Fruit fly (Drosophila melanogaster): Measurements from ENCODE around the gene CG16989.

Gene CG16989

dm6 chrX:792923-793322 lies at the start of gene CG16989:
CG16989 (plus strand) TSS chrX:793147.
- TF ChIP-seq scrt (GFP tag; optimal IDR thresholded peaks at IDR 0.05): peak; percentile 65
- peak; percentile 58; the same call in 2 of the 3 replicates for TF ChIP-seq CG16813 (GFP tag; IDR thresholded peaks at IDR 0.05; ENCODE audit: partially characterized antibody)
- TF ChIP-seq GATAe (GFP tag; conservative IDR thresholded peaks at IDR 0.05): no peak
- TF ChIP-seq bigmax (GFP tag; optimal IDR thresholded peaks at IDR 0.05): no peak
- TF ChIP-seq lov (optimal IDR thresholded peaks at IDR 0.05): no peak
- TF ChIP-seq lov (GFP tag; IDR thresholded peaks at IDR 0.05): no peak
- peak; percentile 39; the same call in 1 of the 3 replicates for TF ChIP-seq hb (GFP tag; IDR thresholded peaks at IDR 0.05; ENCODE audit: partially characterized antibody)
- no peak for TF ChIP-seq CG12391 (tag; optimal IDR thresholded peaks at IDR 0.05)
- TF ChIP-seq CG30431 (GFP tag; optimal IDR thresholded peaks at IDR 0.05): no peak
- no peak for TF ChIP-seq CG5953 (GFP tag; IDR thresholded peaks at IDR 0.05)
- TF ChIP-seq CG1832 (GFP tag; optimal IDR thresholded peaks at IDR 0.05): no peak
- no peak for TF ChIP-seq CG2199 (GFP tag; IDR thresholded peaks at IDR 0.05)
- no peak for TF ChIP-seq dysf (GFP tag; IDR thresholded peaks at IDR 0.05)
- no peak for TF ChIP-seq D (optimal IDR thresholded peaks at IDR 0.05)
- TF ChIP-seq D (GFP tag; optimal IDR thresholded peaks at IDR 0.05): no peak
- TF ChIP-seq CG3407 (GFP tag; optimal IDR thresholded peaks at IDR 0.05): no peak
- TF ChIP-seq CG1647 (GFP tag; optimal IDR thresholded peaks at IDR 0.05): no peak
- no peak for TF ChIP-seq btn (GFP tag; optimal IDR thresholded peaks at IDR 0.05)
- TF ChIP-seq Ssrp (tag; optimal IDR thresholded peaks at IDR 0.05): no peak
- no peak for TF ChIP-seq CG4707 (GFP tag; optimal IDR thresholded peaks at IDR 0.05)
- no peak for TF ChIP-seq Bteb2 (GFP tag; optimal IDR thresholded peaks at IDR 0.05)
- TF ChIP-seq CG9215 (GFP tag; IDR thresholded peaks at IDR 0.05): no peak
- no peak for TF ChIP-seq ap (GFP tag; IDR thresholded peaks at IDR 0.05)
- no peak for TF ChIP-seq gro (GFP tag; optimal IDR thresholded peaks at IDR 0.05)
- no peak for TF ChIP-seq ash1 (GFP tag; optimal IDR thresholded peaks at IDR 0.05)
- TF ChIP-seq cato (GFP tag; optimal IDR thresholded peaks at IDR 0.05; ENCODE audit: borderline replicate concordance): no peak
- no peak for TF ChIP-seq CG6765 (GFP tag; optimal IDR thresholded peaks at IDR 0.05)
- no peak for TF ChIP-seq tin (GFP tag; optimal IDR thresholded peaks at IDR 0.05)
- TF ChIP-seq HLHmδ (GFP tag; optimal IDR thresholded peaks at IDR 0.05): no peak
- no peak for TF ChIP-seq fd102C (GFP tag; optimal IDR thresholded peaks at IDR 0.05)
- peak; percentile 51 for TF ChIP-seq CG13624 (GFP tag; optimal IDR thresholded peaks at IDR 0.05)
- TF ChIP-seq Lim3 (GFP tag; IDR thresholded peaks at IDR 0.05): no peak
- TF ChIP-seq nau (GFP tag; optimal IDR thresholded peaks at IDR 0.05): no peak
- no peak for TF ChIP-seq aop (GFP tag; IDR thresholded peaks at IDR 0.05)
- no peak for TF ChIP-seq ewg (GFP tag; optimal IDR thresholded peaks at IDR 0.05)
- peak; percentile 34 for TF ChIP-seq CG10267 (tag; optimal IDR thresholded peaks at IDR 0.05)
- TF ChIP-seq tap (tag; optimal IDR thresholded peaks at IDR 0.05): no peak
- TF ChIP-seq phol (tag; optimal IDR thresholded peaks at IDR 0.05): peak; percentile 17
- no peak for TF ChIP-seq CG4730 (GFP tag; IDR thresholded peaks at IDR 0.05)
- TF ChIP-seq CG7839 (tag; optimal IDR thresholded peaks at IDR 0.05): no peak
- TF ChIP-seq mirr (GFP tag; optimal IDR thresholded peaks at IDR 0.05): no peak
- no peak for TF ChIP-seq gce (GFP tag; IDR thresholded peaks at IDR 0.05)
- TF ChIP-seq Dfd (GFP tag; optimal IDR thresholded peaks at IDR 0.05): no peak
- TF ChIP-seq Sin3A (optimal IDR thresholded peaks at IDR 0.05): peak; percentile 26
- TF ChIP-seq tgo (GFP tag; IDR thresholded peaks at IDR 0.05): no peak
- 0 out of 3 replicates have a peak, but pooled peaks have one; percentile 11 for TF ChIP-seq row (GFP tag; IDR thresholded peaks at IDR 0.05)
- peak; percentile 23 for TF ChIP-seq Nf-YC (tag; optimal IDR thresholded peaks at IDR 0.05)
- TF ChIP-seq BEAF-32 (GFP tag; optimal IDR thresholded peaks at IDR 0.05): peak; percentile 59
- no peak for TF ChIP-seq pb (GFP tag; optimal IDR thresholded peaks at IDR 0.05)
- TF ChIP-seq Eip74EF (GFP tag; optimal IDR thresholded peaks at IDR 0.05): no peak
- TF ChIP-seq CG10654 (GFP tag; optimal IDR thresholded peaks at IDR 0.05): no peak
- TF ChIP-seq CG12659 (GFP tag; optimal IDR thresholded peaks at IDR 0.05): no peak
